Worm (Caenorhabditis elegans): ENCODE data around the gene lst-4.

DNA sequence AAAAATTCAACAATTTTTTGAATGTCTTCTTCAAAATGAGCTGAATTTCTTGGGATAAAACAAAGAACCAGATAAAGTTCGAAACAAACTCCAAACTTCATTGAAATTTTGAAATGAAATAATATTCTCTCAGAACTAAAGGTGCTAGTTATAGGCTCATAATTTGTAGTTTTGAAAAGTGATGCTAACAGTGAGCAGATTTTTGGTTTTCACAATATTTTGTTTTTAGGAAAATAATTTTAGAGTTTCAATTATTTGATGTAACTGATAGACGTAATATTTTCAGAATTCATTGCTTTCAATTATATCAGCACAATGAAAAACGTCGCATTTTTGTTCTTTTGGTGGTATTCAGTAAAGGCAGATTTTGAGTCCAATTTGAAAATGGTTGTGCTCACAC is 49.8 kb downstream of the lst-4 start, which contains the start of the genes irld-56 and irld-55:
- TF ChIP-seq hnd-1 (tag; optimal IDR thresholded peaks at IDR 0.05) (no peak), ets-7 (tag; optimal IDR thresholded peaks at IDR 0.05) (no peak), ama-1 (optimal IDR thresholded peaks at IDR 0.05) (no peak), aly-1 (tag; optimal IDR thresholded peaks at IDR 0.05) (no peak), tra-4 (tag; optimal IDR thresholded peaks at IDR 0.05) (no peak), F13C5.2 (tag; optimal IDR thresholded peaks at IDR 0.05) (no peak), B0310.2 (tag; optimal IDR thresholded peaks at IDR 0.05) (no peak), sea-1 (GFP tag; conservative IDR thresholded peaks at IDR 0.05) (no peak), flt-1 (GFP tag; IDR thresholded peaks at IDR 0.05) (no peak), ceh-13 (GFP tag; optimal IDR thresholded peaks at IDR 0.05) (no peak), hmg-4 (GFP tag; optimal IDR thresholded peaks at IDR 0.05) (no peak), tbx-37 (GFP tag; conservative IDR thresholded peaks at IDR 0.05) (no peak), ceh-36 (tag; optimal IDR thresholded peaks at IDR 0.05) (no peak), pes-1 (GFP tag; IDR thresholded peaks at IDR 0.05) (no peak)
